Fruit fly (Drosophila melanogaster) whole organism, embryonic: ENCODE data around the gene CG14817.

Source experiments
- Aef1 ChIP-seq: fragments of 200-800 bp; sonication (Bioruptor generic); IDR thresholded peaks from 3 replicates; pipeline ENCODE4 v1.3.6; 2022; ENCODE audit warnings: missing biosample characterization, missing genetic modification characterization
- Blimp-1 ChIP-seq: fragments of 200-800 bp; sonication (Bioruptor generic); optimal IDR thresholded peaks from 3 replicates; lab custom pipeline; 2018; ENCODE audit warnings: missing biosample characterization, missing genetic modification characterization, mild to moderate bottlenecking, moderate library complexity, missing genetic modification reagents
- BtbVII ChIP-seq: fragments of 200-800 bp; sonication (Bioruptor generic); optimal IDR thresholded peaks from 3 replicates; lab custom pipeline; 2017; ENCODE audit warnings: missing biosample characterization, mild to moderate bottlenecking, missing genetic modification characterization
- CG10321 ChIP-seq: fragments of 200-800 bp; sonication (Bioruptor generic); IDR thresholded peaks from 2 replicates; pipeline ENCODE4 v1.3.6; 2022; ENCODE audit warnings: missing biosample characterization, missing genetic modification characterization
- CG10959 ChIP-seq: fragments of 200-800 bp; sonication (Bioruptor generic); IDR thresholded peaks from 2 replicates; pipeline ENCODE4 v1.3.6; 2022; ENCODE audit warnings: missing biosample characterization, missing genetic modification characterization
- CG11247 ChIP-seq: fragments of 200-800 bp; sonication (Bioruptor generic); IDR thresholded peaks from 2 replicates; pipeline ENCODE4 v1.3.6; 2022; ENCODE audit warnings: missing biosample characterization, missing genetic modification characterization
- CG12104 ChIP-seq: fragments of 200-800 bp; sonication (Bioruptor generic); optimal IDR thresholded peaks from 3 replicates; lab custom pipeline; 2016; ENCODE audit warnings: missing biosample characterization, missing genetic modification characterization
- CG1529 ChIP-seq: fragments of 200-800 bp; sonication (Bioruptor generic); optimal IDR thresholded peaks from 3 replicates; lab custom pipeline; 2018; ENCODE audit warnings: missing biosample characterization, missing genetic modification characterization
- CG1602 ChIP-seq: fragments of 200-800 bp; sonication (Bioruptor generic); optimal IDR thresholded peaks from 3 replicates; lab custom pipeline; 2016; ENCODE audit warnings: missing biosample characterization, missing genetic modification characterization
- CG17612 ChIP-seq: fragments of 200-800 bp; sonication (Bioruptor generic); IDR thresholded peaks from 2 replicates; pipeline ENCODE4 v1.3.6; 2022; ENCODE audit warnings: missing biosample characterization, missing genetic modification characterization
- CG2202 ChIP-seq: fragments of 200-800 bp; sonication (Bioruptor generic); optimal IDR thresholded peaks from 2 replicates; lab custom pipeline; 2018; ENCODE audit warnings: missing biosample characterization, mild to moderate bottlenecking, missing genetic modification characterization
- CG30020 ChIP-seq: fragments of 200-800 bp; optimal IDR thresholded peaks from 2 replicates; lab custom pipeline; 2019; ENCODE audit warnings: missing biosample characterization, mild to moderate bottlenecking, missing genetic modification characterization, moderate library complexity
- CG3065 ChIP-seq: fragments of 200-800 bp; sonication (Bioruptor generic); optimal IDR thresholded peaks from 2 replicates; lab custom pipeline; 2016; ENCODE audit warnings: missing biosample characterization, missing genetic modification characterization
- CG31365 ChIP-seq: fragments of 200-800 bp; sonication (Bioruptor generic); optimal IDR thresholded peaks from 2 replicates; lab custom pipeline; 2018; ENCODE audit warnings: missing biosample characterization, mild to moderate bottlenecking, missing genetic modification characterization
- CG34422 ChIP-seq: fragments of 200-800 bp; sonication (Bioruptor generic); IDR thresholded peaks from 3 replicates; pipeline ENCODE4 v1.3.6; 2022; ENCODE audit warnings: missing biosample characterization, missing genetic modification characterization
- CG3726 ChIP-seq: fragments of 200-800 bp; sonication (Bioruptor generic); IDR thresholded peaks from 3 replicates; pipeline ENCODE4, ENCODE4 v1.3.6; 2022; ENCODE audit warnings: missing biosample characterization, missing genetic modification characterization
- CG4820 ChIP-seq: fragments of 200-800 bp; sonication (Bioruptor generic); optimal IDR thresholded peaks from 3 replicates; lab custom pipeline; 2016; ENCODE audit warnings: missing biosample characterization, missing genetic modification characterization
- CG6689 ChIP-seq: fragments of 200-800 bp; sonication (Bioruptor generic); IDR thresholded peaks from 2 replicates; pipeline ENCODE4 v1.3.6; 2022; ENCODE audit warnings: missing biosample characterization, missing genetic modification characterization
- CG8359 ChIP-seq: fragments of 200-800 bp; sonication (Bioruptor generic); optimal IDR thresholded peaks from 2 replicates; lab custom pipeline; 2017; ENCODE audit warnings: missing biosample characterization, mild to moderate bottlenecking, missing genetic modification characterization, borderline replicate concordance
- CG8388 ChIP-seq: fragments of 200-800 bp; sonication (Bioruptor generic); optimal IDR thresholded peaks from 2 replicates; lab custom pipeline; 2019; ENCODE audit warnings: missing biosample characterization, mild to moderate bottlenecking, missing genetic modification characterization, moderate library complexity
- CG8478 ChIP-seq: fragments of >200 bp; optimal IDR thresholded peaks from 2 replicates; lab custom pipeline; 2018
- CG9609 ChIP-seq: fragments of 200-800 bp; sonication (Bioruptor generic); optimal IDR thresholded peaks from 3 replicates; lab custom pipeline; 2016; ENCODE audit warnings: missing biosample characterization, missing genetic modification characterization
- CG9932 ChIP-seq: fragments of 200-800 bp; sonication (Bioruptor generic); IDR thresholded peaks from 2 replicates; pipeline ENCODE4 v1.3.6; 2022; ENCODE audit warnings: missing biosample characterization, missing genetic modification characterization
- CHES-1-like ChIP-seq: fragments of 200-800 bp; sonication (Bioruptor generic); optimal IDR thresholded peaks from 2 replicates; lab custom pipeline; 2016; ENCODE audit warnings: missing biosample characterization, missing genetic modification characterization
- Dek ChIP-seq: fragments of 200-800 bp; sonication (Bioruptor generic); optimal IDR thresholded peaks from 3 replicates; lab custom pipeline; 2019; ENCODE audit warnings: missing biosample characterization, mild to moderate bottlenecking, missing genetic modification characterization, moderate library complexity
- HmgZ ChIP-seq: fragments of 200-800 bp; sonication (Bioruptor generic); optimal IDR thresholded peaks from 2 replicates; lab custom pipeline; 2018; ENCODE audit warnings: missing biosample characterization, mild to moderate bottlenecking, missing genetic modification characterization
- Hmx ChIP-seq: fragments of 200-800 bp; sonication (Bioruptor generic); optimal IDR thresholded peaks from 2 replicates; lab custom pipeline; 2016; ENCODE audit warnings: missing biosample characterization, missing genetic modification characterization
- Hr3 ChIP-seq: fragments of 200-800 bp; sonication (Bioruptor generic); optimal IDR thresholded peaks from 3 replicates; lab custom pipeline; 2016; ENCODE audit warnings: missing biosample characterization, missing genetic modification characterization
- MBD-R2 ChIP-seq: fragments of 200-800 bp; sonication (Bioruptor generic); IDR thresholded peaks from 2 replicates; pipeline ENCODE4 v1.3.6; 2022; ENCODE audit warnings: missing biosample characterization, missing genetic modification characterization
- Opbp ChIP-seq: fragments of 200-800 bp; sonication (Bioruptor generic); IDR thresholded peaks from 3 replicates; pipeline ENCODE4 v1.3.6; 2022; ENCODE audit warnings: missing biosample characterization, missing genetic modification characterization; ENCODE audit not compliant: partially characterized antibody
- Poxn ChIP-seq: fragments of 200-800 bp; sonication (Bioruptor generic); IDR thresholded peaks from 2 replicates; pipeline ENCODE4 v1.3.6; 2022; ENCODE audit warnings: missing biosample characterization, missing genetic modification characterization
- Sox100B ChIP-seq: fragments of 200-800 bp; sonication (Bioruptor generic); optimal IDR thresholded peaks from 3 replicates; lab custom pipeline; 2018; ENCODE audit warnings: missing biosample characterization, mild to moderate bottlenecking, missing genetic modification characterization
- Sox102F ChIP-seq: fragments of 200-800 bp; sonication (Bioruptor generic); optimal IDR thresholded peaks from 2 replicates; lab custom pipeline; 2018; ENCODE audit warnings: missing biosample characterization, mild to moderate bottlenecking, missing genetic modification characterization, moderate library complexity
- Xbp1 ChIP-seq: fragments of 200-800 bp; sonication (Bioruptor generic); optimal IDR thresholded peaks from 3 replicates; lab custom pipeline; 2016; ENCODE audit warnings: missing biosample characterization, mild to moderate bottlenecking, missing genetic modification characterization
- Xrp1 ChIP-seq: fragments of 200-800 bp; sonication (Bioruptor generic); IDR thresholded peaks from 2 replicates; pipeline ENCODE4 v1.3.6; 2022; ENCODE audit warnings: missing biosample characterization, missing genetic modification characterization
- ab ChIP-seq: fragments of 200-800 bp; sonication (Bioruptor generic); optimal IDR thresholded peaks from 2 replicates; lab custom pipeline; 2016; ENCODE audit warnings: missing biosample characterization, missing genetic modification characterization
- ara ChIP-seq: fragments of 200-800 bp; sonication (Bioruptor generic); IDR thresholded peaks from 2 replicates; pipeline ENCODE4 v1.3.6; 2022; ENCODE audit warnings: missing biosample characterization, missing genetic modification characterization
- ash1 ChIP-seq: fragments of 200-800 bp; sonication (Bioruptor generic); optimal IDR thresholded peaks from 2 replicates; lab custom pipeline; 2018; ENCODE audit warnings: missing biosample characterization, mild to moderate bottlenecking, missing genetic modification characterization
- emc ChIP-seq: fragments of 200-800 bp; sonication (Bioruptor generic); optimal IDR thresholded peaks from 2 replicates; lab custom pipeline; 2016; ENCODE audit warnings: missing biosample characterization, missing genetic modification characterization
- ind ChIP-seq: fragments of 200-800 bp; sonication (Bioruptor generic); optimal IDR thresholded peaks from 3 replicates; lab custom pipeline; 2016; ENCODE audit warnings: missing biosample characterization, missing genetic modification characterization
- otp ChIP-seq: fragments of 200-800 bp; sonication (Bioruptor generic); IDR thresholded peaks from 3 replicates; pipeline ENCODE4, ENCODE4 v1.3.6; 2022; ENCODE audit warnings: missing biosample characterization, missing genetic modification characterization
- peb ChIP-seq: fragments of 200-800 bp; sonication (Bioruptor generic); IDR thresholded peaks from 2 replicates; pipeline ENCODE4 v1.3.6; 2022; ENCODE audit warnings: missing biosample characterization, missing genetic modification characterization
- sc ChIP-seq, 3 experiments: fragments of >200 bp in 2 of 3; fragments of 200-800 bp in 1 of 3; sonication (Bioruptor generic) in 1 of 3; optimal IDR thresholded peaks; 2 replicates in 2 of 3; 3 replicates in 1 of 3; lab custom pipeline; 2017; ENCODE audit warnings: mild to moderate bottlenecking in 1 of 3, missing biosample characterization in 1 of 3, missing genetic modification characterization in 1 of 3, missing genetic modification reagents in 1 of 3
- sd ChIP-seq: fragments of 200-800 bp; sonication (Bioruptor generic); optimal IDR thresholded peaks from 3 replicates; lab custom pipeline; 2018; ENCODE audit warnings: missing biosample characterization, mild to moderate bottlenecking, missing genetic modification characterization, moderate library complexity
- sisA ChIP-seq: fragments of 200-800 bp; sonication (Bioruptor generic); IDR thresholded peaks from 2 replicates; pipeline ENCODE4 v1.3.6; 2022; ENCODE audit warnings: missing biosample characterization, missing genetic modification characterization
- sob ChIP-seq: fragments of 200-800 bp; sonication (Bioruptor generic); IDR thresholded peaks from 2 replicates; pipeline ENCODE4 v1.3.6; 2022; ENCODE audit warnings: missing biosample characterization, missing genetic modification characterization
- tap ChIP-seq: fragments of 200-800 bp; optimal IDR thresholded peaks from 3 replicates; lab custom pipeline; 2019; ENCODE audit warnings: missing biosample characterization, mild to moderate bottlenecking, missing genetic modification characterization, moderate library complexity
- tna ChIP-seq: fragments of 200-800 bp; sonication (Bioruptor generic); IDR thresholded peaks from 2 replicates; pipeline ENCODE4 v1.3.6; 2022; ENCODE audit warnings: missing biosample characterization, missing genetic modification characterization; ENCODE audit not compliant: partially characterized antibody
- tup ChIP-seq: fragments of 200-800 bp; sonication (Bioruptor generic); optimal IDR thresholded peaks from 2 replicates; lab custom pipeline; 2016; ENCODE audit warnings: missing biosample characterization, mild to moderate bottlenecking, missing genetic modification characterization, moderate library complexity
- twi ChIP-seq: fragments of 200-800 bp; optimal IDR thresholded peaks from 2 replicates; lab custom pipeline; 2019; ENCODE audit warnings: missing biosample characterization, mild to moderate bottlenecking, missing genetic modification characterization, moderate library complexity
- vfl ChIP-seq: fragments of 200-800 bp; sonication (Bioruptor generic); optimal IDR thresholded peaks from 2 replicates; lab custom pipeline; 2016; ENCODE audit warnings: missing biosample characterization, missing genetic modification characterization
- zfh2 ChIP-seq: fragments of 200-800 bp; sonication (Bioruptor generic); optimal IDR thresholded peaks from 2 replicates; lab custom pipeline; 2016; ENCODE audit warnings: missing biosample characterization, missing genetic modification characterization

CG14817 gene

dm6 chrX:1858867-1859266, 18.2 kb downstream of the CG14817 start, which contains the start of gene Lamtor5 (continued):
- TF ChIP-seq CG31365 (tag; lab: Kevin White, UChicago) = no peak
- TF ChIP-seq Dek (tag; lab: Kevin White, UChicago) = peak; percentile 34
- no peak for TF ChIP-seq ash1 (GFP tag; lab: Kevin White, UChicago)
- no peak for TF ChIP-seq peb
- no peak for TF ChIP-seq ab (GFP tag; lab: Kevin White, UChicago)
- TF ChIP-seq CG12104 = no peak
- peak; percentile 59; the same call in 1 of the 3 replicates for TF ChIP-seq CG34422 (GFP tag; lab: Robert Waterston, UW)
- TF ChIP-seq Sox100B (GFP tag; lab: Kevin White, UChicago) = no peak
- no peak for TF ChIP-seq tna (GFP tag; lab: Robert Waterston, UW)
- peak; percentile 29 for TF ChIP-seq CHES-1-like (GFP tag; lab: Kevin White, UChicago)
- TF ChIP-seq Xbp1 (GFP tag; lab: Kevin White, UChicago) = peak; percentile 27
- TF ChIP-seq Blimp-1 (GFP tag; lab: Kevin White, UChicago) = peak; percentile 20
- peak; percentile 22; the same call in 1 of the 2 replicates for TF ChIP-seq sisA
- TF ChIP-seq CG17612 (GFP tag; lab: Robert Waterston, UW) = no peak
- TF ChIP-seq Xrp1 = peak; percentile 49; the same call in 1 of the 2 replicates
- no peak for TF ChIP-seq CG3726 (GFP tag; lab: Robert Waterston, UW)
- no peak for TF ChIP-seq tup (GFP tag; lab: Kevin White, UChicago)
- TF ChIP-seq CG6689 (GFP tag; lab: Robert Waterston, UW) = no peak
- TF ChIP-seq ind = peak; percentile 23
- no peak for TF ChIP-seq Opbp (GFP tag; lab: Robert Waterston, UW)
- TF ChIP-seq CG10959 (GFP tag; lab: Robert Waterston, UW) = no peak
- TF ChIP-seq CG11247 (GFP tag; lab: Robert Waterston, UW) = no peak
- no peak for TF ChIP-seq CG30020 (tag; lab: Kevin White, UChicago)
- TF ChIP-seq CG10321 (GFP tag; lab: Robert Waterston, UW) = 0 out of 2 replicates have a peak, but pooled peaks have one; percentile 16
- TF ChIP-seq Aef1 (GFP tag; lab: Robert Waterston, UW) = peak; percentile 27; the same call in 1 of the 3 replicates
- TF ChIP-seq BtbVII (GFP tag; lab: Kevin White, UChicago) = peak; percentile 53
- TF ChIP-seq CG9932 = peak; percentile 76
- TF ChIP-seq vfl (GFP tag; lab: Kevin White, UChicago) = peak; percentile 49
- no peak for TF ChIP-seq CG1529 (GFP tag; lab: Kevin White, UChicago)
- TF ChIP-seq CG9609 (GFP tag; lab: Kevin White, UChicago) = no peak
- no peak for TF ChIP-seq ara (GFP tag; lab: Robert Waterston, UW)
- TF ChIP-seq Hr3 (GFP tag; lab: Kevin White, UChicago) = no peak
- peak; percentile 27 for TF ChIP-seq Sox102F
- TF ChIP-seq HmgZ (tag; lab: Kevin White, UChicago) = peak; percentile 6
- no peak for TF ChIP-seq CG8359 (GFP tag; lab: Kevin White, UChicago)
- TF ChIP-seq CG3065 (GFP tag; lab: Kevin White, UChicago) = no peak
- peak; percentile 18 for TF ChIP-seq CG8388
- TF ChIP-seq sd (tag; lab: Kevin White, UChicago) = peak; percentile 26
- no peak for TF ChIP-seq CG1602
- TF ChIP-seq zfh2 (GFP tag; lab: Kevin White, UChicago) = peak; percentile 10
- peak; percentile 9 for TF ChIP-seq CG4820
- TF ChIP-seq sc (optimal IDR thresholded peaks at IDR 0.05; lab: Kevin White, UChicago) = no peak
- no peak for TF ChIP-seq sc (GFP tag; optimal IDR thresholded peaks at IDR 0.05; lab: Kevin White, UChicago)
- no peak for TF ChIP-seq CG8478 (lab: Kevin White, UChicago)
- no peak for TF ChIP-seq tap (tag; lab: Kevin White, UChicago)
- TF ChIP-seq Poxn (GFP tag; lab: Robert Waterston, UW) = no peak
- TF ChIP-seq Hmx (GFP tag; lab: Kevin White, UChicago) = no peak
- no peak for TF ChIP-seq twi (tag; lab: Kevin White, UChicago)
- TF ChIP-seq otp (GFP tag; lab: Robert Waterston, UW) = no peak
- peak; percentile 61 for TF ChIP-seq sob (GFP tag; lab: Robert Waterston, UW)
- TF ChIP-seq emc (GFP tag; lab: Kevin White, UChicago) = no peak
- peak; percentile 88 for TF ChIP-seq MBD-R2 (GFP tag; lab: Robert Waterston, UW)
- no peak for TF ChIP-seq CG2202 (tag; lab: Kevin White, UChicago)
